Worm (Caenorhabditis elegans): ENCODE results near the gene cubn-1.

DNA sequence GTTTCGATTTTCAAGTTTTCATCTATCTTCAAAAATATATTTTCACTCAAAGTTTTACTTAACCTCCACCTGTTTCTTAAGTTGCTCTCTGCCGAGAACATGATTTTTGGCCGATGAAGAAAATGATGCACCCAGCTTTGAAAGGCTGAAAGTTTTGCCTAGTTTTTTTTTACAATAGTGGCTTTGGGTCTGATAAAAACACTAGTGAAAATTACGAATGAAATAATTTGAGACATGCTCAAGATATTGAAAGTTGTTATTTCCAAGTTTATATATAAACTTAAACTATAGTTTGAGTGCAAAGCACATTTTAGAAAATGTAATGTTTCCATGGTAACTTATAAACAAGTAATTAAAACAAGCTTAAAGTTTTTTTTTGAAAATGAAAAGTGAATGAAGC, 38.1 kb downstream of the cubn-1 start, which contains the start of gene gpa-9:
- no peak for TF ChIP-seq tab-1 (GFP tag; IDR thresholded peaks at IDR 0.05)
- TF ChIP-seq med-1 (GFP tag; optimal IDR thresholded peaks at IDR 0.05; ENCODE audit: insufficient read depth): no peak
